Worm (Caenorhabditis elegans) whole organism, mixed stage, embryonic: ENCODE data around the gene dhs-23.

Experiments used
- M03D4.4 ChIP-seq: sonication (generic microtip); optimal IDR thresholded peaks from 2 replicates; lab custom pipeline; 2017; ENCODE audit warnings: mild to moderate bottlenecking, missing genetic modification characterization, missing compliant biosample characterization
- bed-3 ChIP-seq: fragments of 200-800 bp; sonication (Bioruptor generic); optimal IDR thresholded peaks from 3 replicates; lab custom pipeline; 2018; ENCODE audit warnings: mild to moderate bottlenecking, missing genetic modification characterization, moderate library complexity, missing compliant biosample characterization
- ceh-39 ChIP-seq: fragments of 150-350 bp; optimal IDR thresholded peaks from 2 replicates; lab custom pipeline; 2014; ENCODE audit warnings: missing biosample characterization, missing genetic modification characterization
- ceh-43 ChIP-seq: fragments of 200-800 bp; sonication (Bioruptor generic); optimal IDR thresholded peaks from 2 replicates; lab custom pipeline; 2018; ENCODE audit warnings: mild to moderate bottlenecking, missing genetic modification characterization, moderate library complexity, missing compliant biosample characterization
- ceh-83 ChIP-seq: fragments of 200-800 bp; sonication (Bioruptor generic); optimal IDR thresholded peaks from 2 replicates; lab custom pipeline; 2018; ENCODE audit warnings: mild to moderate bottlenecking, missing genetic modification characterization, missing compliant biosample characterization
- drap-1 ChIP-seq: fragments of 200-800 bp; sonication (Bioruptor generic); optimal IDR thresholded peaks from 3 replicates; lab custom pipeline; 2018; ENCODE audit warnings: mild to moderate bottlenecking, missing genetic modification characterization, missing compliant biosample characterization
- elt-1 ChIP-seq: sonication (generic microtip); optimal IDR thresholded peaks from 2 replicates; lab custom pipeline; 2017; ENCODE audit warnings: missing genetic modification characterization, mild to moderate bottlenecking, missing compliant biosample characterization, antibody characterized with exemption, moderate library complexity, borderline replicate concordance; ENCODE audit not compliant: insufficient read depth
- elt-3 ChIP-seq: fragments of 150-350 bp; optimal IDR thresholded peaks from 2 replicates; lab custom pipeline; 2014; ENCODE audit warnings: missing biosample characterization, missing genetic modification characterization
- flh-1 ChIP-seq: fragments of 200-800 bp; sonication (Bioruptor generic); optimal IDR thresholded peaks from 2 replicates; lab custom pipeline; 2018; ENCODE audit warnings: mild to moderate bottlenecking, missing genetic modification characterization, moderate library complexity, missing compliant biosample characterization
- ham-2 ChIP-seq: fragments of 200-800 bp; sonication (Bioruptor generic); optimal IDR thresholded peaks from 2 replicates; lab custom pipeline; 2018; ENCODE audit warnings: mild to moderate bottlenecking, missing genetic modification characterization, missing compliant biosample characterization
- hlh-1 ChIP-seq: fragments of 150-350 bp; optimal IDR thresholded peaks from 2 replicates; lab custom pipeline; 2014; ENCODE audit warnings: missing biosample characterization, missing genetic modification reagents, missing genetic modification characterization
- lin-13 ChIP-seq: fragments of 150-350 bp; optimal IDR thresholded peaks from 2 replicates; lab custom pipeline; 2014; ENCODE audit warnings: missing biosample characterization, missing genetic modification characterization
- lin-32 ChIP-seq: fragments of 200-800 bp; sonication (Bioruptor generic); optimal IDR thresholded peaks from 2 replicates; lab custom pipeline; 2018; ENCODE audit warnings: mild to moderate bottlenecking, missing genetic modification characterization, missing compliant biosample characterization
- lsy-2 ChIP-seq: fragments of 150-350 bp; optimal IDR thresholded peaks from 2 replicates; lab custom pipeline; 2014; ENCODE audit warnings: missing biosample characterization, missing genetic modification characterization
- mab-5 ChIP-seq: fragments of 150-350 bp; optimal IDR thresholded peaks from 2 replicates; lab custom pipeline; 2014; ENCODE audit warnings: missing biosample characterization, missing genetic modification characterization
- mls-2 ChIP-seq: sonication (generic microtip); optimal IDR thresholded peaks from 2 replicates; lab custom pipeline; 2016; ENCODE audit warnings: mild to moderate bottlenecking, missing genetic modification characterization, moderate library complexity, missing compliant biosample characterization
- nhr-28 ChIP-seq: fragments of 150-350 bp; optimal IDR thresholded peaks from 2 replicates; lab custom pipeline; 2014; ENCODE audit warnings: missing biosample characterization, missing genetic modification characterization
- nhr-76 ChIP-seq: sonication (generic microtip); optimal IDR thresholded peaks from 2 replicates; lab custom pipeline; 2017; ENCODE audit warnings: missing biosample characterization, missing genetic modification characterization
- pha-4 ChIP-seq: fragments of 150-350 bp; optimal IDR thresholded peaks from 2 replicates; lab custom pipeline; 2018; ENCODE audit warnings: missing biosample characterization, missing genetic modification reagents, missing genetic modification characterization
- sptf-1 ChIP-seq: sonication (generic microtip); optimal IDR thresholded peaks from 2 replicates; lab custom pipeline; 2017; ENCODE audit warnings: mild to moderate bottlenecking, missing genetic modification characterization, moderate library complexity, missing compliant biosample characterization
- tbx-8 ChIP-seq: fragments of 200-800 bp; sonication (Bioruptor generic); optimal IDR thresholded peaks from 2 replicates; lab custom pipeline; 2018; ENCODE audit warnings: mild to moderate bottlenecking, missing genetic modification characterization, moderate library complexity, missing compliant biosample characterization
- unc-39 ChIP-seq: fragments of 150-350 bp; optimal IDR thresholded peaks from 2 replicates; lab custom pipeline; 2014; ENCODE audit warnings: missing biosample characterization, missing genetic modification characterization
- unc-62 ChIP-seq: fragments of 150-350 bp; optimal IDR thresholded peaks from 2 replicates; lab custom pipeline; 2014; ENCODE audit warnings: missing biosample characterization, missing genetic modification reagents, missing genetic modification characterization
- zip-8 ChIP-seq: fragments of 150-350 bp; optimal IDR thresholded peaks from 2 replicates; lab custom pipeline; 2014; ENCODE audit warnings: missing biosample characterization, missing genetic modification characterization
- ztf-11 ChIP-seq: fragments of 150-350 bp; optimal IDR thresholded peaks from 2 replicates; lab custom pipeline; 2014; ENCODE audit warnings: missing biosample characterization, missing genetic modification characterization

The dhs-23 gene

DNA sequence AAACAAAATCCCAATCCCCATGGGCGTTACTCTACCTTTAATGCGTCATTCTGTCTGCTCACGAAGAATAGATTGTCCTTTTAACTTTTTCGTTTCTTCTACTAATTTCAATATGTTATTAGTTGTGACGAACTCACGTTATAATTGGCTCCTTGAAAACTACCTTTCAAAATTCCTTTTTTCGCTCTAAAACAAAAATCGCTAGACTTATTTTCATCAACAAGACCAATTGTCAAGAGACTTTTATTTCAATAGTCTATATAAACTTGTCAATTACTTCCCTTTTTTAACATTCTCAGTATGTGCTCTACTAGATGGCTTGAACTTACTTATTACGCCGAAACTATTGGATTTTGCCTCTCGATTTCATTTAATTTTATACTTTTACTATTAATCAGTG lies 3.7 kb downstream of the dhs-23 start, which contains the start of gene str-102:
str-102 (plus strand) TSS at position 301 of the 400 bp plus-strand sequence.
- TF ChIP-seq M03D4.4 (tag; lab: Kevin White, UChicago) (no peak), ceh-39 (tag; lab: Kevin White, UChicago) (no peak), elt-3 (no peak), ham-2 (GFP tag; lab: Kevin White, UChicago) (no peak), flh-1 (GFP tag; lab: Kevin White, UChicago) (no peak), mls-2 (tag; lab: Kevin White, UChicago) (no peak), pha-4 (tag; lab: Kevin White, UChicago) (no peak), ceh-83 (no peak), mab-5 (tag; lab: Kevin White, UChicago) (no peak), hlh-1 (tag; lab: Kevin White, UChicago) (no peak)

DNA sequence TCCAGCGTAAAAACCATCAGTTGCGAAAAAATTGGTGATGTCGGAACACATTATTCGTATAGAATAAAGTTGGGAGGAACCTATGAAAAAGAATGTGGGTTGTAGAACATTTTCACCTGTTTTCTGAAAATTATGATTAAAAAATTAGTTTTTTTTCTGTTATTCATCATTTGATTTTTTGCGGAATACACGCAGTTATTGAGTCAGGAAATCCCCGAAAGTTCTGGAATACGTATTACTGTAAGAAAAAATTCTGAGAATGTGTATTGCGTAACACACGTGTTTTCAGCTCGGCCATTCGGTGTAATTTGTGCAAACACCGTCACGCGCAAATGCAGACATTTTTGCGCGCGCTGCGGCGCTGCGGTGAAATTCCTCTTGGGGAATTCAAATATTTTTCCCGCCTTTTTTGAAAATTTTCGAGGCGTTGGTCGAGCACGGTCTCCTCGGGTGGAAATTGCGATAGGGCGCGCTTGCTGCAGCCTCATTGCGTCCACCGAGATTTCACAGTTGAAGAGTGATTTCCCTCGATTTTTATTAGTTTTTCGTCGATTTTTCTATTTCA lies 7.9 kb downstream of the dhs-23 start, which contains the start of gene srh-170:
srh-170 (minus strand) TSS at position 51 of the 565 bp plus-strand sequence.
- TF ChIP-seq bed-3 (no peak), zip-8 (tag; lab: Kevin White, UChicago) (peak; percentile 19)

ce11 chrV:15392064-15392463 lies 11.0 kb downstream of the dhs-23 start:
- TF ChIP-seq flh-1 (GFP tag; lab: Kevin White, UChicago): no peak

DNA sequence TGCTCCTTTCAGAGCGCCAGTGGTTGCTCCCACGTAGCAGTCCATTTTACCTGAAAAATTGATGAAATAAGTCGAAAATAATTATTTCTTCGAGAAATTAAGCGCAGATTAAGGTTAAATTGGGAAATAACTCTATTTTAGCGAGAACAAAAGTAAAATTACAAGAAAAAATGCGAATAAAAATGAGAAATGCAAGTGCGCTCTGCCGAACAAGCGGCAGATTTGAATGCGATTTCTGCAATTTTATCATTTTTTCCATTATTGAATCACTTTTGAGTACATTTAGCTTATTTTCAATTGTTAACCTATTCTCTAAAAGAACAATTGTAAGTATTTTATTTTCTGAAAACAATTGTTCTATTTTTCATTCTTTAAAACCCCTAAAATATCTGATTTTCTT lies 13.9 kb downstream of the dhs-23 start, which contains the start of gene T06E6.1:
T06E6.1 (minus strand) TSS at position 56 of the 400 bp plus-strand sequence.
- TF ChIP-seq M03D4.4 (tag; lab: Kevin White, UChicago) (no peak), sptf-1 (no peak), lin-32 (GFP tag; lab: Kevin White, UChicago) (no peak), tbx-8 (no peak)

DNA sequence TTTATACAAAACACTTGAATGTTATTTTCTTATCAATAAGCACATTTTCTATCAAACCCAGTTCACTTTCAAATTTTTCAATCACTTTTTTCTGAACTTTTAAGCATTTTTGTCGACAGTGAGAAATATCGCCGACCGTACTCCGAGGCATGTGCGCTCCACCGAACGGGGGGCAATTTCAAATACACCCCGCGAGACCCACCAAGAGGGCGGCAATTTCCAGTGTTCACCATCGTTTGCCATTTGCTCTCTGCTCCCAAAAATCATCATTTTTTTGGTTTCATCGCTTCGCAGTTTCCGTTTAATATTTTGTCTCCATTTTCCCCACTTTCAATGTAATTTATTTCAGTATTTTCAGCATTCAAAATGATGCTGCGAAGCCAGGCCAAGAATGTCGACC lies 14.3 kb downstream of the dhs-23 start, which contains the start of gene cyb-3:
cyb-3 (plus strand) TSS at position 350 of the 400 bp plus-strand sequence.
- no peak for TF ChIP-seq nhr-28
- peak; percentile 57 for TF ChIP-seq lsy-2 (tag; lab: Kevin White, UChicago)

DNA sequence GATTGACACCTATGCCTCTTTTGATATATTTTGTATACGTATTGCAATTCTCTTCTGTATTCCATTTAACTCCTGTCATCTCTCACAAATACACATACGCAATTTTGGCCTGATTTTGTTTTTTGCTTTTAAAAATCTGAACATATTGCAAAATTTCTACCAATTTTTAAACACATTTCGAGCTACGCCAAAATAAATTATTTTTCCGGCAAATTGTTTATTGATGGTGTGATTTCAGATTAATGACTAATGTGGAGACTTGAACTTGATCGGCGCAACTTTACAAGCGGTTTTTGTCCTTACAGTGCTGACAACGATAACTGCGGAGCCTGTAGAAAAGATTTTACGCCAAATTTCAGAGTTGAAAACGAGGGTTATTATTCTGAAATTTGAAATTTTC lies 16.1 kb downstream of the dhs-23 start:
- TF ChIP-seq unc-39 (no peak), M03D4.4 (tag; lab: Kevin White, UChicago) (no peak), pha-4 (tag; lab: Kevin White, UChicago) (no peak), elt-1 (tag; lab: Kevin White, UChicago) (no peak), ztf-11 (tag; lab: Kevin White, UChicago) (no peak), hlh-1 (tag; lab: Kevin White, UChicago) (no peak), ceh-43 (no peak), nhr-76 (tag; lab: Kevin White, UChicago) (no peak), bed-3 (no peak)

ce11 chrV:15398728-15399127 lies 17.7 kb downstream of the dhs-23 start, which contains the start of gene fbxa-199:
TSS of gene fbxa-199 (minus strand) at chrV:15398828.
- no peak for TF ChIP-seq pha-4 (tag; lab: Kevin White, UChicago)
- TF ChIP-seq unc-62 (GFP tag; lab: Kevin White, UChicago): no peak
- TF ChIP-seq unc-39: no peak
- no peak for TF ChIP-seq ceh-43
- TF ChIP-seq bed-3: no peak
- TF ChIP-seq lsy-2 (tag; lab: Kevin White, UChicago): no peak
- no peak for TF ChIP-seq drap-1 (GFP tag; lab: Kevin White, UChicago)
- TF ChIP-seq zip-8 (tag; lab: Kevin White, UChicago): no peak
- TF ChIP-seq lin-13 (tag; lab: Kevin White, UChicago): no peak
- TF ChIP-seq, all 35 proteins: peak for 0
